Fruit fly (Drosophila melanogaster) whole organism, embryonic: ENCODE results near the gene nxf2.

ENCODE experiments used
- Bteb2 ChIP-seq: fragments of 200-800 bp; sonication (Bioruptor generic); optimal IDR thresholded peaks from 2 replicates; lab custom pipeline; 2016; ENCODE audit warnings: missing biosample characterization, missing genetic modification characterization
- CG1024 ChIP-seq: fragments of 200-800 bp; sonication (Bioruptor generic); IDR thresholded peaks from 2 replicates; pipeline ENCODE4 v1.3.6; 2022; ENCODE audit warnings: missing biosample characterization, missing genetic modification characterization
- CG10267 ChIP-seq: fragments of 200-800 bp; sonication (Bioruptor generic); optimal IDR thresholded peaks from 2 replicates; lab custom pipeline; 2018; ENCODE audit warnings: missing biosample characterization, mild to moderate bottlenecking, missing genetic modification characterization, moderate library complexity
- CG10565 ChIP-seq: fragments of 200-800 bp; sonication (Bioruptor generic); optimal IDR thresholded peaks from 3 replicates; lab custom pipeline; 2016; ENCODE audit warnings: missing biosample characterization, mild to moderate bottlenecking, missing genetic modification characterization
- CG10654 ChIP-seq: fragments of 200-800 bp; sonication (Bioruptor generic); optimal IDR thresholded peaks from 2 replicates; lab custom pipeline; 2016; ENCODE audit warnings: missing biosample characterization, missing genetic modification characterization
- CG11085 ChIP-seq: fragments of 200-800 bp; sonication (Bioruptor generic); IDR thresholded peaks from 2 replicates; pipeline ENCODE4 v1.3.6; 2022; ENCODE audit warnings: missing biosample characterization, missing genetic modification characterization
- CG12104 ChIP-seq: fragments of 200-800 bp; sonication (Bioruptor generic); optimal IDR thresholded peaks from 3 replicates; lab custom pipeline; 2016; ENCODE audit warnings: missing biosample characterization, missing genetic modification characterization
- CG13123 ChIP-seq: fragments of 200-800 bp; sonication (Bioruptor generic); optimal IDR thresholded peaks from 2 replicates; lab custom pipeline; 2016; ENCODE audit warnings: missing biosample characterization, missing genetic modification characterization
- CG15479 ChIP-seq: fragments of 200-800 bp; sonication (Bioruptor generic); optimal IDR thresholded peaks from 3 replicates; lab custom pipeline; 2019; ENCODE audit warnings: missing biosample characterization, mild to moderate bottlenecking, missing genetic modification characterization, moderate library complexity
- CG17186 ChIP-seq: fragments of 200-800 bp; sonication (Bioruptor generic); optimal IDR thresholded peaks from 3 replicates; lab custom pipeline; 2017; ENCODE audit warnings: missing biosample characterization, missing genetic modification reagents, missing genetic modification characterization
- CG17385 ChIP-seq: fragments of 200-800 bp; sonication (Bioruptor generic); optimal IDR thresholded peaks from 3 replicates; lab custom pipeline; 2018; ENCODE audit warnings: missing biosample characterization, mild to moderate bottlenecking, missing genetic modification characterization
- CG2202 ChIP-seq: fragments of 200-800 bp; sonication (Bioruptor generic); optimal IDR thresholded peaks from 2 replicates; lab custom pipeline; 2018; ENCODE audit warnings: missing biosample characterization, mild to moderate bottlenecking, missing genetic modification characterization
- CG3995 ChIP-seq: fragments of 200-800 bp; sonication (Bioruptor generic); optimal IDR thresholded peaks from 3 replicates; lab custom pipeline; 2016; ENCODE audit warnings: missing biosample characterization, missing genetic modification characterization
- CG5180 ChIP-seq: fragments of 200-800 bp; sonication (Bioruptor generic); optimal IDR thresholded peaks from 3 replicates; lab custom pipeline; 2017; ENCODE audit warnings: missing biosample characterization, missing genetic modification characterization, mild to moderate bottlenecking, moderate library complexity, missing genetic modification reagents
- CG6654 ChIP-seq: fragments of 200-800 bp; sonication (Bioruptor generic); optimal IDR thresholded peaks from 2 replicates; lab custom pipeline; 2017; ENCODE audit warnings: missing biosample characterization, mild to moderate bottlenecking, missing genetic modification characterization
- CG6765 ChIP-seq: fragments of 200-800 bp; sonication (Bioruptor generic); optimal IDR thresholded peaks from 3 replicates; lab custom pipeline; 2017; ENCODE audit warnings: missing biosample characterization, mild to moderate bottlenecking, missing genetic modification characterization
- CG7556 ChIP-seq: fragments of 200-800 bp; sonication (Bioruptor generic); optimal IDR thresholded peaks from 2 replicates; lab custom pipeline; 2017; ENCODE audit warnings: missing biosample characterization, mild to moderate bottlenecking, missing genetic modification characterization
- CG7963 ChIP-seq: fragments of 200-800 bp; sonication (Bioruptor generic); IDR thresholded peaks from 3 replicates; pipeline ENCODE4 v1.3.6; 2022; ENCODE audit warnings: missing biosample characterization, missing genetic modification characterization; ENCODE audit not compliant: partially characterized antibody
- CG8089 ChIP-seq: fragments of 200-800 bp; sonication (Bioruptor generic); optimal IDR thresholded peaks from 3 replicates; lab custom pipeline; 2016; ENCODE audit warnings: missing biosample characterization, missing genetic modification characterization
- CG9817 ChIP-seq: fragments of 200-800 bp; sonication (Bioruptor generic); optimal IDR thresholded peaks from 2 replicates; lab custom pipeline; 2018; ENCODE audit warnings: missing biosample characterization, mild to moderate bottlenecking, missing genetic modification characterization, moderate library complexity
- Chrac-16 ChIP-seq: fragments of 200-800 bp; sonication (Bioruptor generic); optimal IDR thresholded peaks from 3 replicates; lab custom pipeline; 2016; ENCODE audit warnings: missing biosample characterization, missing genetic modification characterization
- Deaf1 ChIP-seq: fragments of 200-800 bp; optimal IDR thresholded peaks from 3 replicates; lab custom pipeline; 2019; ENCODE audit warnings: missing biosample characterization, mild to moderate bottlenecking, missing genetic modification characterization, moderate library complexity
- Dfd ChIP-seq, 2 experiments: fragments of >200 bp; optimal IDR thresholded peaks; 2 replicates each; lab custom pipeline; 2017; ENCODE audit warnings: missing biosample characterization in 2 of 2, missing genetic modification characterization in 2 of 2
- Elba2 ChIP-seq: fragments of 200-800 bp; sonication (Bioruptor generic); optimal IDR thresholded peaks from 3 replicates; lab custom pipeline; 2016; ENCODE audit warnings: missing biosample characterization, missing genetic modification characterization
- NC2α ChIP-seq: fragments of 200-800 bp; sonication (Bioruptor generic); optimal IDR thresholded peaks from 2 replicates; lab custom pipeline; 2016; ENCODE audit warnings: missing biosample characterization, missing genetic modification characterization
- NK7.1 ChIP-seq: fragments of 200-800 bp; sonication (Bioruptor generic); optimal IDR thresholded peaks from 3 replicates; lab custom pipeline; 2016; ENCODE audit warnings: missing biosample characterization, missing genetic modification characterization
- Xrp1 ChIP-seq: fragments of 200-800 bp; sonication (Bioruptor generic); IDR thresholded peaks from 2 replicates; pipeline ENCODE4 v1.3.6; 2022; ENCODE audit warnings: missing biosample characterization, missing genetic modification characterization
- ab ChIP-seq: fragments of 200-800 bp; sonication (Bioruptor generic); optimal IDR thresholded peaks from 2 replicates; lab custom pipeline; 2016; ENCODE audit warnings: missing biosample characterization, missing genetic modification characterization
- caup ChIP-seq: fragments of 200-800 bp; sonication (Bioruptor generic); optimal IDR thresholded peaks from 3 replicates; lab custom pipeline; 2017; ENCODE audit warnings: missing biosample characterization, mild to moderate bottlenecking, missing genetic modification characterization, moderate library complexity; ENCODE audit not compliant: severe bottlenecking
- chinmo ChIP-seq: fragments of 200-800 bp; sonication (Bioruptor generic); IDR thresholded peaks from 4 replicates; pipeline ENCODE4 v1.3.6; 2022; ENCODE audit warnings: missing biosample characterization, missing genetic modification characterization; ENCODE audit not compliant: partially characterized antibody
- da ChIP-seq: fragments of 200-800 bp; sonication (Bioruptor generic); optimal IDR thresholded peaks from 2 replicates; lab custom pipeline; 2016; ENCODE audit warnings: missing biosample characterization, missing genetic modification characterization
- danr ChIP-seq: fragments of 200-800 bp; sonication (Bioruptor generic); IDR thresholded peaks from 2 replicates; pipeline ENCODE4 v1.3.6; 2022; ENCODE audit warnings: missing biosample characterization, missing genetic modification characterization
- ewg ChIP-seq: fragments of 200-800 bp; sonication (Bioruptor generic); optimal IDR thresholded peaks from 3 replicates; lab custom pipeline; 2017; ENCODE audit warnings: mild to moderate bottlenecking, missing biosample characterization, missing genetic modification reagents, missing genetic modification characterization
- fd102C ChIP-seq: fragments of 200-800 bp; sonication (Bioruptor generic); optimal IDR thresholded peaks from 2 replicates; lab custom pipeline; 2018; ENCODE audit warnings: missing biosample characterization, mild to moderate bottlenecking, missing genetic modification characterization, moderate library complexity
- grn ChIP-seq: fragments of 200-800 bp; sonication (Bioruptor generic); optimal IDR thresholded peaks from 3 replicates; lab custom pipeline; 2017; ENCODE audit warnings: missing biosample characterization, missing genetic modification characterization
- gsb ChIP-seq: fragments of 200-800 bp; sonication (Bioruptor generic); IDR thresholded peaks from 2 replicates; pipeline ENCODE4 v1.3.6; 2022; ENCODE audit warnings: missing biosample characterization, missing genetic modification characterization
- hbn ChIP-seq: fragments of 200-800 bp; sonication (Bioruptor generic); IDR thresholded peaks from 2 replicates; pipeline ENCODE4 v1.3.6; 2022; ENCODE audit warnings: missing biosample characterization, missing genetic modification characterization; ENCODE audit not compliant: partially characterized antibody
- klu ChIP-seq: fragments of 200-800 bp; sonication (Bioruptor generic); IDR thresholded peaks from 2 replicates; pipeline ENCODE4 v1.3.6; 2022; ENCODE audit warnings: missing biosample characterization, missing genetic modification characterization
- lilli ChIP-seq: fragments of 200-800 bp; sonication (Bioruptor generic); optimal IDR thresholded peaks from 3 replicates; lab custom pipeline; 2016; ENCODE audit warnings: missing biosample characterization, missing genetic modification characterization
- lov ChIP-seq, 2 experiments: fragments of 200-800 bp in 1 of 2; fragments of >200 bp in 1 of 2; sonication (Bioruptor generic) in 1 of 2; IDR thresholded peaks in 1 of 2; optimal IDR thresholded peaks in 1 of 2; 2 replicates in 1 of 2; 3 replicates in 1 of 2; pipeline versions ENCODE4 v1.3.6 to Lab custom; 2017 to 2022; ENCODE audit warnings: missing biosample characterization in 1 of 2, missing genetic modification characterization in 1 of 2
- mam ChIP-seq: fragments of 200-800 bp; sonication (Bioruptor generic); optimal IDR thresholded peaks from 3 replicates; lab custom pipeline; 2016; ENCODE audit warnings: missing biosample characterization, missing genetic modification characterization
- mirr ChIP-seq: fragments of 200-800 bp; sonication (Bioruptor generic); optimal IDR thresholded peaks from 3 replicates; lab custom pipeline; 2018; ENCODE audit warnings: missing biosample characterization, mild to moderate bottlenecking, missing genetic modification characterization
- org-1 ChIP-seq: fragments of 200-800 bp; sonication (Bioruptor generic); optimal IDR thresholded peaks from 2 replicates; lab custom pipeline; 2017; ENCODE audit warnings: missing biosample characterization, missing genetic modification characterization
- repo ChIP-seq: fragments of 200-800 bp; sonication (Bioruptor generic); optimal IDR thresholded peaks from 2 replicates; lab custom pipeline; 2016; ENCODE audit warnings: missing biosample characterization, missing genetic modification characterization
- sc ChIP-seq, 3 experiments: fragments of >200 bp in 2 of 3; fragments of 200-800 bp in 1 of 3; sonication (Bioruptor generic) in 1 of 3; optimal IDR thresholded peaks; 2 replicates in 2 of 3; 3 replicates in 1 of 3; lab custom pipeline; 2017; ENCODE audit warnings: mild to moderate bottlenecking in 1 of 3, missing biosample characterization in 1 of 3, missing genetic modification characterization in 1 of 3, missing genetic modification reagents in 1 of 3
- sens-2 ChIP-seq: fragments of 200-800 bp; sonication (Bioruptor generic); IDR thresholded peaks from 2 replicates; pipeline ENCODE4 v1.3.6; 2022; ENCODE audit warnings: missing biosample characterization, missing genetic modification characterization
- ssp ChIP-seq: fragments of 200-800 bp; sonication (Bioruptor generic); IDR thresholded peaks from 2 replicates; pipeline ENCODE4 v1.3.6; 2022; ENCODE audit warnings: missing biosample characterization, missing genetic modification characterization
- tio ChIP-seq: fragments of 200-800 bp; sonication (Bioruptor generic); optimal IDR thresholded peaks from 2 replicates; lab custom pipeline; 2017; ENCODE audit warnings: missing biosample characterization, missing genetic modification characterization, inconsistent platforms
- tx ChIP-seq: fragments of 200-800 bp; sonication (Bioruptor generic); optimal IDR thresholded peaks from 2 replicates; lab custom pipeline; 2016; ENCODE audit warnings: missing biosample characterization, missing genetic modification characterization
- zf30C ChIP-seq: fragments of 200-800 bp; sonication (Bioruptor generic); optimal IDR thresholded peaks from 3 replicates; lab custom pipeline; 2018; ENCODE audit warnings: missing biosample characterization, mild to moderate bottlenecking, missing genetic modification characterization

Gene nxf2

dm6 chr3L:16533932-16534331 is 46.2 kb downstream of the nxf2 start (continued):
- TF ChIP-seq NK7.1, result peak; percentile 48
- TF ChIP-seq CG12104 (GFP tag; lab: Kevin White, UChicago), result peak; percentile 78
- peak; percentile 74 for TF ChIP-seq CG10267 (tag; lab: Kevin White, UChicago)
- peak; percentile 66 for TF ChIP-seq Deaf1 (tag; lab: Kevin White, UChicago)
- TF ChIP-seq CG6765, result peak; percentile 40
- peak; percentile 72 for TF ChIP-seq ewg
- TF ChIP-seq tx, result peak; percentile 58
- TF ChIP-seq ssp, result peak; percentile 50
- no peak for TF ChIP-seq da (GFP tag; lab: Kevin White, UChicago)
- no peak for TF ChIP-seq mirr (GFP tag; lab: Kevin White, UChicago)
- peak; percentile 73 for TF ChIP-seq Xrp1 (GFP tag; lab: Robert Waterston, UW)
- no peak for TF ChIP-seq sens-2 (GFP tag; lab: Robert Waterston, UW)
- peak; percentile 67 for TF ChIP-seq CG10654 (GFP tag; lab: Kevin White, UChicago)
- TF ChIP-seq CG11085, result peak; percentile 36; the same call in 1 of the 2 replicates
- peak; percentile 63; the same call in 1 of the 2 replicates for TF ChIP-seq klu (GFP tag; lab: Robert Waterston, UW)
- peak; percentile 49 for TF ChIP-seq danr
- peak; percentile 15 for TF ChIP-seq CG3995 (GFP tag; lab: Kevin White, UChicago)
- no peak for TF ChIP-seq grn (GFP tag; lab: Kevin White, UChicago)
- no peak for TF ChIP-seq CG7963 (GFP tag; lab: Robert Waterston, UW)
- peak; percentile 68 for TF ChIP-seq CG5180
- peak; percentile 73 for TF ChIP-seq org-1 (GFP tag; lab: Kevin White, UChicago)
- peak; percentile 87 for TF ChIP-seq tio (GFP tag; lab: Kevin White, UChicago)
- TF ChIP-seq Bteb2 (GFP tag; lab: Kevin White, UChicago), result peak; percentile 65
- peak; percentile 63 for TF ChIP-seq CG8089 (GFP tag; lab: Kevin White, UChicago)
- TF ChIP-seq CG1024 (GFP tag; lab: Robert Waterston, UW), result no peak
- TF ChIP-seq NC2α (GFP tag; lab: Kevin White, UChicago), result no peak
- TF ChIP-seq ab, result peak; percentile 62
- peak; percentile 57 for TF ChIP-seq gsb (GFP tag; lab: Robert Waterston, UW)
- no peak for TF ChIP-seq CG15479
- peak; percentile 86 for TF ChIP-seq CG9817 (tag; lab: Kevin White, UChicago)
- TF ChIP-seq Chrac-16 (GFP tag; lab: Kevin White, UChicago), result peak; percentile 73
- peak; percentile 79 for TF ChIP-seq CG17385
- TF ChIP-seq fd102C (GFP tag; lab: Kevin White, UChicago), result no peak
- TF ChIP-seq sc (optimal IDR thresholded peaks at IDR 0.05; lab: Kevin White, UChicago), result no peak
- TF ChIP-seq sc (GFP tag; optimal IDR thresholded peaks at IDR 0.05; lab: Kevin White, UChicago), result peak; percentile 68
- TF ChIP-seq chinmo (GFP tag; lab: Robert Waterston, UW), result no peak
- TF ChIP-seq CG6654, result peak; percentile 65
- TF ChIP-seq CG2202 (tag; lab: Kevin White, UChicago), result peak; percentile 67
- TF ChIP-seq Elba2, result no peak
- no peak for TF ChIP-seq lov (optimal IDR thresholded peaks at IDR 0.05; lab: Kevin White, UChicago)
- 0 out of 3 replicates have a peak, but pooled peaks have one; percentile 35 for TF ChIP-seq lov (GFP tag; IDR thresholded peaks at IDR 0.05; lab: Robert Waterston, UW)
- peak; percentile 18 for TF ChIP-seq CG10565 (GFP tag; lab: Kevin White, UChicago)
- peak; percentile 11 for TF ChIP-seq repo
- peak; percentile 88 for TF ChIP-seq CG7556 (GFP tag; lab: Kevin White, UChicago)
- TF ChIP-seq caup, result peak; percentile 71
- TF ChIP-seq CG17186 (GFP tag; lab: Kevin White, UChicago), result peak; percentile 6
- TF ChIP-seq lilli (GFP tag; lab: Kevin White, UChicago), result peak; percentile 80
- peak; percentile 56 for TF ChIP-seq mam (GFP tag; lab: Kevin White, UChicago)
- TF ChIP-seq Dfd (GFP tag; optimal IDR thresholded peaks at IDR 0.05; lab: Kevin White, UChicago), result no peak
- peak; percentile 37 for TF ChIP-seq CG13123 (GFP tag; lab: Kevin White, UChicago)
- no peak for TF ChIP-seq hbn (GFP tag; lab: Robert Waterston, UW)
- TF ChIP-seq zf30C, result peak; percentile 48
